Worm (Caenorhabditis elegans): ENCODE results near the gene swt-5.
A peak's percentile ranks its signal among the peaks of the same experiment; 100 is the strongest.

Gene swt-5

ce11 chrV:9534621-9535020, 33.4 kb downstream of the swt-5 start, which contains the start of gene tag-329:
Gene tag-329, plus strand, starts transcription at chrV:9534921.
- no peak for TF ChIP-seq elt-3 (tag; optimal IDR thresholded peaks at IDR 0.05)
- no peak for TF ChIP-seq snpc-4 (tag; optimal IDR thresholded peaks at IDR 0.05)
- no peak for TF ChIP-seq ceh-43 (GFP tag; optimal IDR thresholded peaks at IDR 0.05)
- TF ChIP-seq ceh-39 (tag; optimal IDR thresholded peaks at IDR 0.05) = no peak
- no peak for TF ChIP-seq elt-1 (tag; optimal IDR thresholded peaks at IDR 0.05; ENCODE audit: borderline replicate concordance, insufficient read depth)
- TF ChIP-seq pha-4 (tag; optimal IDR thresholded peaks at IDR 0.05) = no peak
- TF ChIP-seq mls-2 (tag; optimal IDR thresholded peaks at IDR 0.05) = no peak
- no peak for TF ChIP-seq mab-5 (tag; optimal IDR thresholded peaks at IDR 0.05)
- TF ChIP-seq nhr-2 (tag; optimal IDR thresholded peaks at IDR 0.05) = no peak
- TF ChIP-seq mep-1 (tag; optimal IDR thresholded peaks at IDR 0.05) = no peak
- no peak for TF ChIP-seq nhr-76 (tag; optimal IDR thresholded peaks at IDR 0.05)
- TF ChIP-seq drap-1 (GFP tag; optimal IDR thresholded peaks at IDR 0.05) = no peak
- TF ChIP-seq unc-120 (tag; optimal IDR thresholded peaks at IDR 0.05; ENCODE audit: poor library complexity, severe bottlenecking) = no peak

DNA sequence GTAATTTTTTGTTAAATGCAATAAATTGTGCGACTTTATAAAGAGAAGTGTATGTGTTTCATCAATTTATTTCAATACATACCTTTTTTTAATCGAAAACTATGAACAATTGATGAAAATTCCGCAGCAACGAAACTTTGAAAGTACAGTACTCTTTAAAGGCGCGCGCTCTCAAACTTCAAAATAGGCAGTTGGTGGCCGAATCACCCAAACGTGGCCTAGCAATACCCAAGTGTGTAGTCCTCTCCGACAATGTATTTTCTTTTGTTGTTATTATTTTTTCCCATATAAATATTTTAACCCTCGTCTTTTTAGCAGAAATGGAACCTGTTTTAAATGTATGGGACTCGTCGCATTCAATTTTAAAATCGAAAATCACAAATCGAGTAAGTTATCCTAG, 35.3 kb downstream of the swt-5 start, which contains the start of gene C50F4.4:
TSS of gene C50F4.4 (plus strand) at position 267 of the 400 bp plus-strand sequence.
- TF ChIP-seq zip-8 (tag; optimal IDR thresholded peaks at IDR 0.05) = no peak
- TF ChIP-seq unc-120 (tag; optimal IDR thresholded peaks at IDR 0.05; ENCODE audit: poor library complexity, severe bottlenecking) = peak; percentile 34

ce11 chrV:9539638-9540037, 38.4 kb downstream of the swt-5 start, which contains the start of gene C50F4.12:
Gene C50F4.12, minus strand, starts transcription at chrV:9539738.
- TF ChIP-seq zip-8 (tag; optimal IDR thresholded peaks at IDR 0.05) = no peak
- no peak for TF ChIP-seq lin-13 (tag; optimal IDR thresholded peaks at IDR 0.05)
- TF ChIP-seq mls-2 (tag; optimal IDR thresholded peaks at IDR 0.05) = no peak
- no peak for TF ChIP-seq unc-120 (tag; optimal IDR thresholded peaks at IDR 0.05; ENCODE audit: poor library complexity, severe bottlenecking)
- no peak for TF ChIP-seq blmp-1 (tag; optimal IDR thresholded peaks at IDR 0.05)
- TF ChIP-seq hlh-1 (tag; optimal IDR thresholded peaks at IDR 0.05) = no peak
- TF ChIP-seq unc-62 (GFP tag; optimal IDR thresholded peaks at IDR 0.05) = no peak
- TF ChIP-seq cnd-1 (tag; optimal IDR thresholded peaks at IDR 0.05) = no peak
- TF ChIP-seq nhr-2 (tag; optimal IDR thresholded peaks at IDR 0.05) = no peak
- no peak for TF ChIP-seq ceh-43 (GFP tag; optimal IDR thresholded peaks at IDR 0.05)
- TF ChIP-seq unc-39 (tag; optimal IDR thresholded peaks at IDR 0.05) = no peak
- TF ChIP-seq tbx-8 (GFP tag; optimal IDR thresholded peaks at IDR 0.05) = no peak
- no peak for TF ChIP-seq lin-32 (GFP tag; optimal IDR thresholded peaks at IDR 0.05)
- no peak for TF ChIP-seq ceh-39 (tag; optimal IDR thresholded peaks at IDR 0.05)
- TF ChIP-seq pha-4 (tag; optimal IDR thresholded peaks at IDR 0.05) = no peak
- no peak for TF ChIP-seq mep-1 (tag; optimal IDR thresholded peaks at IDR 0.05)

DNA sequence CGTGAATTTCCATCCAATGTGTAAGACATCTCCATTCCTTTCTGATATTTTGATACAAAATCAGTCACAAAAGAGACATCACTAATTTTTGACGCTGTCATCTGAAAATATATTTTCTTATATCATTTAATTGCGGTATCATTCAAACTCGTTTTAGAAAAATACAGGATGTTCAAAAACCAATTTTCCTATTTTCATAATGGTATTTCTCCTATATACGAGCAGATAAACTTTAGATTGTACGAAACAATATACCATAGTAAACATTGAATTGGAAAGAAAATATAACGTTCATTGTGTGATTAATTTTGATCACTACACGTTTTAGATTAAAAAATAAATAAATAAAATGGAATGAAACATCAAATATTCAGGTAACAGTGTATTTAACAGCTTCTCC, 40.3 kb downstream of the swt-5 start, which contains the start of gene C50F4.16:
TSS of gene C50F4.16 (minus strand) at position 101 of the 400 bp plus-strand sequence.
- no peak for TF ChIP-seq lin-13 (tag; optimal IDR thresholded peaks at IDR 0.05)
- TF ChIP-seq mab-5 (tag; optimal IDR thresholded peaks at IDR 0.05) = no peak

DNA sequence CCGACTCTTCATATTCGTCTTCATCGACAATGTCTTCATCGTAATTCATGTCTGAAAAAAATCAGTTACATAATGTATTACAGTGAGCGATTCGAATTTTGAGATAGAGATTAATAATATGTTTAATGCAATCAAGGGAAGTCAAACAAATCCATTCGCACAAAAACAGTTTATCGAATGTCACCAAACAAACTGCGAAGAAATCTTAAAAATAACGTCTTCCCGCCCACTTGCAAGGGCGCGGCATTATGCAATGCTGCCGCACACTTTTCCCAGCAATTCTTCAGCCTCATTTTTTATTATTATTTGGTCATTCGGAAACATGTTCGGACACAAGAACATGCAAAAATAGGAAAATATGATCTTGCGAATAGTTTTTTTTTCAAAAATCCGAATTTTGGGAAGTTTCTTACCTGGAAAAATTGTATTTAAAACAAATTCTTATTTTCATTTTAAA, 43.0 kb downstream of the swt-5 start, which contains the start of gene mdf-1:
TSS of gene mdf-1 (minus strand) at position 51 of the 457 bp plus-strand sequence.
- TF ChIP-seq flh-1 (GFP tag; optimal IDR thresholded peaks at IDR 0.05) (no peak), sptf-1 (tag; optimal IDR thresholded peaks at IDR 0.05) (peak; percentile 70), nhr-12 (tag; optimal IDR thresholded peaks at IDR 0.05) (no peak), blmp-1 (tag; optimal IDR thresholded peaks at IDR 0.05) (no peak), nhr-76 (tag; optimal IDR thresholded peaks at IDR 0.05) (no peak), bed-3 (GFP tag; optimal IDR thresholded peaks at IDR 0.05) (no peak), nhr-237 (tag; optimal IDR thresholded peaks at IDR 0.05) (peak; percentile 71), cnd-1 (tag; optimal IDR thresholded peaks at IDR 0.05) (peak; percentile 12), mep-1 (tag; optimal IDR thresholded peaks at IDR 0.05) (peak; percentile 83), elt-3 (tag; optimal IDR thresholded peaks at IDR 0.05) (no peak), unc-62 (GFP tag; optimal IDR thresholded peaks at IDR 0.05) (peak; percentile 23), unc-39 (tag; optimal IDR thresholded peaks at IDR 0.05) (no peak), drap-1 (GFP tag; optimal IDR thresholded peaks at IDR 0.05) (no peak), nhr-28 (tag; optimal IDR thresholded peaks at IDR 0.05) (no peak), elt-1 (tag; optimal IDR thresholded peaks at IDR 0.05; ENCODE audit: borderline replicate concordance, insufficient read depth) (peak; percentile 10), ceh-43 (GFP tag; optimal IDR thresholded peaks at IDR 0.05) (peak; percentile 16), ztf-11 (tag; optimal IDR thresholded peaks at IDR 0.05) (no peak), unc-120 (tag; optimal IDR thresholded peaks at IDR 0.05; ENCODE audit: poor library complexity, severe bottlenecking) (no peak), ceh-83 (GFP tag; optimal IDR thresholded peaks at IDR 0.05) (no peak), zip-8 (tag; optimal IDR thresholded peaks at IDR 0.05) (no peak), ceh-39 (tag; optimal IDR thresholded peaks at IDR 0.05) (peak; percentile 29), snpc-4 (tag; optimal IDR thresholded peaks at IDR 0.05) (no peak), nhr-2 (tag; optimal IDR thresholded peaks at IDR 0.05) (no peak), mab-5 (tag; optimal IDR thresholded peaks at IDR 0.05) (no peak), lin-32 (GFP tag; optimal IDR thresholded peaks at IDR 0.05) (no peak), pha-4 (tag; optimal IDR thresholded peaks at IDR 0.05) (peak; percentile 57), ham-2 (GFP tag; optimal IDR thresholded peaks at IDR 0.05) (no peak), hlh-1 (tag; optimal IDR thresholded peaks at IDR 0.05) (peak; percentile 44), lsy-2 (tag; optimal IDR thresholded peaks at IDR 0.05) (peak; percentile 61), tbx-8 (GFP tag; optimal IDR thresholded peaks at IDR 0.05) (no peak), mls-2 (tag; optimal IDR thresholded peaks at IDR 0.05) (peak; percentile 35), sem-2 (GFP tag; optimal IDR thresholded peaks at IDR 0.05) (no peak), lin-13 (tag; optimal IDR thresholded peaks at IDR 0.05) (peak; percentile 71), M03D4.4 (tag; optimal IDR thresholded peaks at IDR 0.05) (peak; percentile 54), ces-1 (GFP tag; optimal IDR thresholded peaks at IDR 0.05) (peak; percentile 49)
